Fruit fly (Drosophila melanogaster): Measurements from ENCODE around the gene CG13712.

Gene CG13712

dm6 chr3L:4690698-4691097, 19.0 kb downstream of the CG13712 start (continued):
- TF ChIP-seq dpn (GFP tag; optimal IDR thresholded peaks at IDR 0.05) (peak in 1 of 2 experiments; percentile 41), CG13894 (tag; optimal IDR thresholded peaks at IDR 0.05) (no peak), zen (tag; optimal IDR thresholded peaks at IDR 0.05) (peak; percentile 66), Nf-YC (tag; optimal IDR thresholded peaks at IDR 0.05) (no peak), CG15269 (tag; optimal IDR thresholded peaks at IDR 0.05) (peak; percentile 35), Ssrp (tag; optimal IDR thresholded peaks at IDR 0.05) (peak; percentile 23), CG11696 (GFP tag; IDR thresholded peaks at IDR 0.05) (0 out of 2 replicates have a peak, but pooled peaks have one; percentile 11), aop (GFP tag; IDR thresholded peaks at IDR 0.05) (no peak), bbx (GFP tag; IDR thresholded peaks at IDR 0.05; ENCODE audit: partially characterized antibody) (no peak), Hr51 (GFP tag; optimal IDR thresholded peaks at IDR 0.05) (peak in 1 of 2 experiments; percentile 32), CG12942 (GFP tag; optimal IDR thresholded peaks at IDR 0.05) (no peak), crp (GFP tag; optimal IDR thresholded peaks at IDR 0.05) (no peak), Hsf (GFP tag; optimal IDR thresholded peaks at IDR 0.05) (peak; percentile 22), CG11093 (GFP tag; IDR thresholded peaks at IDR 0.05) (no peak), grau (tag; optimal IDR thresholded peaks at IDR 0.05) (peak; percentile 90), Oli (tag; optimal IDR thresholded peaks at IDR 0.05) (peak; percentile 22), trem (tag; optimal IDR thresholded peaks at IDR 0.05) (no peak), prd (optimal IDR thresholded peaks at IDR 0.05) (no peak), prd (GFP tag; IDR thresholded peaks at IDR 0.05) (peak; percentile 42; the same call in 1 of the 3 replicates), Ets65A (GFP tag) (peak; percentile 23), otp (GFP tag; IDR thresholded peaks at IDR 0.05) (peak; percentile 71), crol (GFP tag; IDR thresholded peaks at IDR 0.05) (no peak), wor (GFP tag; IDR thresholded peaks at IDR 0.05) (no peak), cwo (GFP tag; optimal IDR thresholded peaks at IDR 0.05) (no peak), dati (GFP tag; IDR thresholded peaks at IDR 0.05) (peak; percentile 52; the same call in 1 of the 2 replicates), CG42726 (GFP tag; IDR thresholded peaks at IDR 0.05; ENCODE audit: partially characterized antibody) (no peak), scrt (GFP tag; optimal IDR thresholded peaks at IDR 0.05) (no peak), CG7372 (GFP tag; IDR thresholded peaks at IDR 0.05) (peak; percentile 31; the same call in 1 of the 2 replicates), CoRest (tag; optimal IDR thresholded peaks at IDR 0.05) (peak; percentile 19), danr (GFP tag; IDR thresholded peaks at IDR 0.05) (no peak), dmrt99B (tag; optimal IDR thresholded peaks at IDR 0.05) (peak; percentile 29), CG32767 (GFP tag; IDR thresholded peaks at IDR 0.05) (no peak), stwl (tag; optimal IDR thresholded peaks at IDR 0.05) (peak; percentile 52), CG14441 (GFP tag; IDR thresholded peaks at IDR 0.05) (0 out of 2 replicates have a peak, but pooled peaks have one; percentile 13), Ada2b (GFP tag; IDR thresholded peaks at IDR 0.05) (no peak; the same call in 1 of the 2 replicates), CG10565 (GFP tag; optimal IDR thresholded peaks at IDR 0.05) (no peak), CG9437 (GFP tag; optimal IDR thresholded peaks at IDR 0.05) (no peak), H2.0 (GFP tag; IDR thresholded peaks at IDR 0.05) (0 out of 2 replicates have a peak, but pooled peaks have one; percentile 32), CG8290 (GFP tag; optimal IDR thresholded peaks at IDR 0.05) (no peak), CG8290 (tag; optimal IDR thresholded peaks at IDR 0.05) (peak in 1 of 2 experiments; percentile 41), CG4328 (GFP tag; optimal IDR thresholded peaks at IDR 0.05) (no peak), Taf1 (GFP tag; IDR thresholded peaks at IDR 0.05) (0 out of 2 replicates have a peak, but pooled peaks have one; percentile 11), row (GFP tag; IDR thresholded peaks at IDR 0.05) (peak; percentile 56), inv (GFP tag; IDR thresholded peaks at IDR 0.05; ENCODE audit: partially characterized antibody) (no peak), E2f1 (GFP tag; IDR thresholded peaks at IDR 0.05) (0 out of 2 replicates have a peak, but pooled peaks have one; percentile 52), Oaz (GFP tag; IDR thresholded peaks at IDR 0.05) (no peak), CG12391 (tag; optimal IDR thresholded peaks at IDR 0.05) (peak; percentile 32), CG13287 (GFP tag; IDR thresholded peaks at IDR 0.05; ENCODE audit: partially characterized antibody) (peak; percentile 57; the same call in 1 of the 2 replicates), Vsx1 (GFP tag; optimal IDR thresholded peaks at IDR 0.05) (peak; percentile 41), eve (GFP tag; optimal IDR thresholded peaks at IDR 0.05) (no peak)

Data from whole organism, embryonic.